Worm (Caenorhabditis elegans) whole organism, mixed stage, embryonic: ENCODE data around the gene dpy-7.

Source experiments
- M03D4.4 ChIP-seq: sonication (generic microtip); optimal IDR thresholded peaks from 2 replicates; lab custom pipeline; 2017; ENCODE audit warnings: mild to moderate bottlenecking, missing genetic modification characterization, missing compliant biosample characterization
- bed-3 ChIP-seq: fragments of 200-800 bp; sonication (Bioruptor generic); optimal IDR thresholded peaks from 3 replicates; lab custom pipeline; 2018; ENCODE audit warnings: mild to moderate bottlenecking, missing genetic modification characterization, moderate library complexity, missing compliant biosample characterization
- blmp-1 ChIP-seq: fragments of 150-350 bp; optimal IDR thresholded peaks from 2 replicates; lab custom pipeline; 2014; ENCODE audit warnings: missing biosample characterization, missing genetic modification characterization
- ceh-39 ChIP-seq: fragments of 150-350 bp; optimal IDR thresholded peaks from 2 replicates; lab custom pipeline; 2014; ENCODE audit warnings: missing biosample characterization, missing genetic modification characterization
- ceh-83 ChIP-seq: fragments of 200-800 bp; sonication (Bioruptor generic); optimal IDR thresholded peaks from 2 replicates; lab custom pipeline; 2018; ENCODE audit warnings: mild to moderate bottlenecking, missing genetic modification characterization, missing compliant biosample characterization
- ces-1 ChIP-seq: fragments of 150-350 bp; optimal IDR thresholded peaks from 2 replicates; lab custom pipeline; 2014; ENCODE audit warnings: missing biosample characterization, missing genetic modification reagents, missing genetic modification characterization
- cnd-1 ChIP-seq: fragments of 200-800 bp; sonication (Bioruptor generic); optimal IDR thresholded peaks from 2 replicates; lab custom pipeline; 2018; ENCODE audit warnings: mild to moderate bottlenecking, missing genetic modification characterization, missing compliant biosample characterization
- drap-1 ChIP-seq: fragments of 200-800 bp; sonication (Bioruptor generic); optimal IDR thresholded peaks from 3 replicates; lab custom pipeline; 2018; ENCODE audit warnings: mild to moderate bottlenecking, missing genetic modification characterization, missing compliant biosample characterization
- elt-1 ChIP-seq: sonication (generic microtip); optimal IDR thresholded peaks from 2 replicates; lab custom pipeline; 2017; ENCODE audit warnings: missing genetic modification characterization, mild to moderate bottlenecking, missing compliant biosample characterization, antibody characterized with exemption, moderate library complexity, borderline replicate concordance; ENCODE audit not compliant: insufficient read depth
- flh-1 ChIP-seq: fragments of 200-800 bp; sonication (Bioruptor generic); optimal IDR thresholded peaks from 2 replicates; lab custom pipeline; 2018; ENCODE audit warnings: mild to moderate bottlenecking, missing genetic modification characterization, moderate library complexity, missing compliant biosample characterization
- ham-2 ChIP-seq: fragments of 200-800 bp; sonication (Bioruptor generic); optimal IDR thresholded peaks from 2 replicates; lab custom pipeline; 2018; ENCODE audit warnings: mild to moderate bottlenecking, missing genetic modification characterization, missing compliant biosample characterization
- hlh-1 ChIP-seq: fragments of 150-350 bp; optimal IDR thresholded peaks from 2 replicates; lab custom pipeline; 2014; ENCODE audit warnings: missing biosample characterization, missing genetic modification reagents, missing genetic modification characterization
- lin-13 ChIP-seq: fragments of 150-350 bp; optimal IDR thresholded peaks from 2 replicates; lab custom pipeline; 2014; ENCODE audit warnings: missing biosample characterization, missing genetic modification characterization
- lin-32 ChIP-seq: fragments of 200-800 bp; sonication (Bioruptor generic); optimal IDR thresholded peaks from 2 replicates; lab custom pipeline; 2018; ENCODE audit warnings: mild to moderate bottlenecking, missing genetic modification characterization, missing compliant biosample characterization
- lsy-2 ChIP-seq: fragments of 150-350 bp; optimal IDR thresholded peaks from 2 replicates; lab custom pipeline; 2014; ENCODE audit warnings: missing biosample characterization, missing genetic modification characterization
- mep-1 ChIP-seq: fragments of 150-350 bp; optimal IDR thresholded peaks from 2 replicates; lab custom pipeline; 2017; ENCODE audit warnings: missing biosample characterization, missing genetic modification reagents, missing genetic modification characterization, inconsistent platforms
- mls-2 ChIP-seq: sonication (generic microtip); optimal IDR thresholded peaks from 2 replicates; lab custom pipeline; 2016; ENCODE audit warnings: mild to moderate bottlenecking, missing genetic modification characterization, moderate library complexity, missing compliant biosample characterization
- nhr-12 ChIP-seq: fragments of 150-350 bp; optimal IDR thresholded peaks from 2 replicates; lab custom pipeline; 2014; ENCODE audit warnings: missing biosample characterization, missing genetic modification characterization
- nhr-2 ChIP-seq: fragments of 150-350 bp; optimal IDR thresholded peaks from 2 replicates; lab custom pipeline; 2014; ENCODE audit warnings: missing biosample characterization, missing genetic modification characterization
- nhr-237 ChIP-seq: fragments of 150-350 bp; optimal IDR thresholded peaks from 2 replicates; lab custom pipeline; 2014; ENCODE audit warnings: missing biosample characterization, missing genetic modification characterization
- nhr-28 ChIP-seq: fragments of 150-350 bp; optimal IDR thresholded peaks from 2 replicates; lab custom pipeline; 2014; ENCODE audit warnings: missing biosample characterization, missing genetic modification characterization
- nhr-76 ChIP-seq: sonication (generic microtip); optimal IDR thresholded peaks from 2 replicates; lab custom pipeline; 2017; ENCODE audit warnings: missing biosample characterization, missing genetic modification characterization
- sem-2 ChIP-seq: fragments of 200-800 bp; sonication (Bioruptor generic); optimal IDR thresholded peaks from 2 replicates; lab custom pipeline; 2018; ENCODE audit warnings: mild to moderate bottlenecking, missing genetic modification characterization, missing compliant biosample characterization
- snpc-4 ChIP-seq: fragments of 150-350 bp; optimal IDR thresholded peaks from 2 replicates; lab custom pipeline; 2014; ENCODE audit warnings: missing biosample characterization, missing genetic modification characterization
- sptf-1 ChIP-seq: sonication (generic microtip); optimal IDR thresholded peaks from 2 replicates; lab custom pipeline; 2017; ENCODE audit warnings: mild to moderate bottlenecking, missing genetic modification characterization, moderate library complexity, missing compliant biosample characterization
- tbx-8 ChIP-seq: fragments of 200-800 bp; sonication (Bioruptor generic); optimal IDR thresholded peaks from 2 replicates; lab custom pipeline; 2018; ENCODE audit warnings: mild to moderate bottlenecking, missing genetic modification characterization, moderate library complexity, missing compliant biosample characterization
- unc-120 ChIP-seq: sonication (generic microtip); optimal IDR thresholded peaks from 2 replicates; lab custom pipeline; 2017; ENCODE audit warnings: missing genetic modification characterization, missing compliant biosample characterization; ENCODE audit not compliant: poor library complexity, severe bottlenecking
- unc-39 ChIP-seq: fragments of 150-350 bp; optimal IDR thresholded peaks from 2 replicates; lab custom pipeline; 2014; ENCODE audit warnings: missing biosample characterization, missing genetic modification characterization
- unc-62 ChIP-seq: fragments of 150-350 bp; optimal IDR thresholded peaks from 2 replicates; lab custom pipeline; 2014; ENCODE audit warnings: missing biosample characterization, missing genetic modification reagents, missing genetic modification characterization
- zip-8 ChIP-seq: fragments of 150-350 bp; optimal IDR thresholded peaks from 2 replicates; lab custom pipeline; 2014; ENCODE audit warnings: missing biosample characterization, missing genetic modification characterization
- ztf-11 ChIP-seq: fragments of 150-350 bp; optimal IDR thresholded peaks from 2 replicates; lab custom pipeline; 2014; ENCODE audit warnings: missing biosample characterization, missing genetic modification characterization

Gene dpy-7

ce11 chrX:7540033-7540432, 2.4 kb upstream of the dpy-7 start, which contains the start of gene glb-16:
glb-16 (minus strand) TSS chrX:7540133.
- no peak for TF ChIP-seq nhr-12
- no peak for TF ChIP-seq lin-32 (GFP tag; lab: Kevin White, UChicago)
- TF ChIP-seq blmp-1, result no peak
- TF ChIP-seq zip-8 (tag; lab: Kevin White, UChicago), result no peak
- no peak for TF ChIP-seq bed-3 (GFP tag; lab: Kevin White, UChicago)
- no peak for TF ChIP-seq unc-62 (GFP tag; lab: Kevin White, UChicago)
- TF ChIP-seq nhr-237, result no peak
- no peak for TF ChIP-seq sptf-1 (tag; lab: Kevin White, UChicago)
- no peak for TF ChIP-seq ham-2 (GFP tag; lab: Kevin White, UChicago)
- no peak for TF ChIP-seq tbx-8
- no peak for TF ChIP-seq unc-39 (tag; lab: Kevin White, UChicago)
- no peak for TF ChIP-seq flh-1 (GFP tag; lab: Kevin White, UChicago)
- TF ChIP-seq hlh-1 (tag; lab: Kevin White, UChicago), result no peak
- TF ChIP-seq cnd-1, result no peak
- no peak for TF ChIP-seq sem-2
- TF ChIP-seq ceh-39, result no peak

ce11 chrX:7536869-7537268, 723 bp downstream of the dpy-7 start:
- TF ChIP-seq drap-1, result no peak
- no peak for TF ChIP-seq ztf-11 (tag; lab: Kevin White, UChicago)

ce11 chrX:7534454-7534853, 3.1 kb downstream of the dpy-7 start:
- peak; percentile 15 for TF ChIP-seq lin-32 (GFP tag; lab: Kevin White, UChicago)
- no peak for TF ChIP-seq lsy-2 (tag; lab: Kevin White, UChicago)
- TF ChIP-seq unc-62 (GFP tag; lab: Kevin White, UChicago), result no peak
- TF ChIP-seq cnd-1, result no peak
- TF ChIP-seq mls-2 (tag; lab: Kevin White, UChicago), result peak; percentile 26
- TF ChIP-seq ceh-83 (GFP tag; lab: Kevin White, UChicago), result no peak
- no peak for TF ChIP-seq elt-1 (tag; lab: Kevin White, UChicago)

- TF ChIP-seq zip-8 (tag; lab: Kevin White, UChicago) (no peak), nhr-28 (tag; lab: Kevin White, UChicago) (no peak), ceh-83 (GFP tag; lab: Kevin White, UChicago) (no peak), ces-1 (no peak), drap-1 (no peak), ceh-39 (no peak), sptf-1 (tag; lab: Kevin White, UChicago) (no peak), ham-2 (GFP tag; lab: Kevin White, UChicago) (no peak), flh-1 (GFP tag; lab: Kevin White, UChicago) (no peak), nhr-237 (no peak), lin-13 (no peak), elt-1 (tag; lab: Kevin White, UChicago) (no peak), nhr-2 (no peak)
- TF ChIP-seq, all 35 proteins: peak for 0
Observed at ce11 chrX:7532632-7533031, 5.0 kb downstream of the dpy-7 start, which contains the start of gene ceh-14. ceh-14 (minus strand) TSS chrX:7532732.

ce11 chrX:7525271-7525670, 12.3 kb downstream of the dpy-7 start, which contains the start of gene F46C8.3:
F46C8.3 (plus strand) TSS chrX:7525571.
- no peak for TF ChIP-seq snpc-4
- TF ChIP-seq sem-2, result no peak
- no peak for TF ChIP-seq M03D4.4 (tag; lab: Kevin White, UChicago)
- TF ChIP-seq nhr-28 (tag; lab: Kevin White, UChicago), result no peak
- TF ChIP-seq unc-120 (tag; lab: Kevin White, UChicago), result no peak
- no peak for TF ChIP-seq mep-1

ce11 chrX:7523799-7524198, 13.8 kb downstream of the dpy-7 start:
- TF ChIP-seq elt-1 (tag; lab: Kevin White, UChicago) (no peak), unc-120 (tag; lab: Kevin White, UChicago) (peak; percentile 29), ces-1 (peak; percentile 9), bed-3 (GFP tag; lab: Kevin White, UChicago) (no peak), unc-62 (GFP tag; lab: Kevin White, UChicago) (peak; percentile 18), sptf-1 (tag; lab: Kevin White, UChicago) (no peak), nhr-76 (no peak), mls-2 (tag; lab: Kevin White, UChicago) (no peak), M03D4.4 (tag; lab: Kevin White, UChicago) (peak; percentile 34), hlh-1 (tag; lab: Kevin White, UChicago) (peak; percentile 90)
